Fruit fly (Drosophila melanogaster) whole organism, pupa: Measurements from ENCODE around the gene CG10996.

Experiments
- CG12605 ChIP-seq: fragments of 200-800 bp; sonication (Bioruptor generic); IDR thresholded peaks from 2 replicates; pipeline ENCODE4 v1.3.6; 2022; ENCODE audit warnings: missing biosample characterization, missing genetic modification characterization
- CG15710 ChIP-seq: fragments of 200-800 bp; sonication (Bioruptor generic); optimal IDR thresholded peaks from 2 replicates; lab custom pipeline; 2018; ENCODE audit warnings: missing biosample characterization, mild to moderate bottlenecking, missing genetic modification characterization, moderate library complexity
- CG34367 ChIP-seq: fragments of 200-800 bp; sonication (Bioruptor generic); optimal IDR thresholded peaks from 2 replicates; lab custom pipeline; 2018; ENCODE audit warnings: missing biosample characterization, mild to moderate bottlenecking, missing genetic modification characterization
- CG8159 ChIP-seq: fragments of 200-800 bp; sonication (Bioruptor generic); optimal IDR thresholded peaks from 3 replicates; lab custom pipeline; 2018; ENCODE audit warnings: missing biosample characterization, mild to moderate bottlenecking, missing genetic modification characterization, moderate library complexity
- Pif1A ChIP-seq: fragments of 200-800 bp; sonication (Bioruptor generic); optimal IDR thresholded peaks from 3 replicates; lab custom pipeline; 2016; ENCODE audit warnings: missing biosample characterization, missing genetic modification characterization
- rn ChIP-seq: fragments of 200-800 bp; sonication (Bioruptor generic); IDR thresholded peaks from 2 replicates; pipeline ENCODE4 v1.3.6; 2022; ENCODE audit warnings: missing biosample characterization, missing genetic modification characterization

DNA sequence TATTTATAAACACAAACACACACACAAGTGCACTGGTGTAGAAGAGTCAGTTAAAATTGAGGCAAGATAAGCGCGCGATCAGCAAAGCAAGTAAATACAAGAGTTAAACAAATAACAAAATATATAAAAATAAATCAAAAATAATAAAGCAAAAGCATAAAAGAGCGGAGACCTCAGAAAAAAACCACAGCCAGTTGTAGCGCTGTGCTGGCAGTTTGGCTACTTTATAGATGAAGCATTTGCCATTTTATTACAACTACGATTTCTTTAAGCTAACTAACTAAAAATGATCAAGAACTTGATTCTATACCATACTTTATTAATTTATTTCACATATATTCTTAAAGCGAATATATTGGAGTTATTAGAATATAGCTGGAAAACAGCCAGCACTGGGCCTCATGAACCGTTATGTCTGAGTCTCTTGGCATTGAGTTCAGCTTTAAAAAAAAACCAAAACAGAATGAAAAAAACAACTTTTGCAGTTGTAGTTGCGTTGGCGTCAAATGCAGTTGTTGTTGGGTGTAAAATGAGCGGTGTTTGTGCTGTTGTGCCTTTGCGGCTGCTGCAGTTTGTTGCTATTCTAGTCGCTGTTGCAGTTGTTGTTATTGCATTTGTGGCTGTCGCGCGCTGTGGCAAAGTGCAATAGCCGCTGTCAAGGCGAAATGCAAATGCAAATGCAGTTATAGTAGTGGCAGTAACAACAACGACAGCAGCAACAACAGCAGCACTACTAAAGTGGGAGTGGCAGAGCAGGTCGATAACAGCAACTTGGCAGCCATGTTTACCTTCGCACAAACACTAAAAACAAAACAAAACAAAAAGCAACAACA lies 49.6 kb downstream of the CG10996 start:
- TF ChIP-seq Pif1A (GFP tag; lab: Kevin White, UChicago), result peak; percentile 67
- TF ChIP-seq CG15710 (tag; lab: Kevin White, UChicago), result peak; percentile 51
- TF ChIP-seq rn (GFP tag; lab: Robert Waterston, UW), result no peak
- TF ChIP-seq CG8159 (tag; lab: Kevin White, UChicago), result no peak
- TF ChIP-seq CG34367, result peak; percentile 33
- TF ChIP-seq CG12605 (GFP tag; lab: Robert Waterston, UW), result peak; percentile 20; the same call in 1 of the 2 replicates
